Fruit fly (Drosophila melanogaster) S2 (cell line): ENCODE measurements around the gene CG9630.

Experiments
- CG8478 ChIP-seq: fragments of >200 bp; optimal IDR thresholded peaks from 2 replicates; lab custom pipeline; 2018
- CTCF ChIP-seq, 2 experiments: fragments of >200 bp; optimal IDR thresholded peaks; 2 replicates each; lab custom pipeline; 2018

CG9630 gene

dm6 chr3R:8292034-8292433 is 22.3 kb upstream of the CG9630 start, which contains the start of gene CG31463:
TSS of gene CG31463 (plus strand) at chr3R:8292335.
- no peak for TF ChIP-seq CTCF (optimal IDR thresholded peaks at IDR 0.05; lab: Kevin White, UChicago)
- TF ChIP-seq CG8478 (lab: Kevin White, UChicago): no peak

dm6 chr3R:8290940-8291339 is 21.2 kb upstream of the CG9630 start, which contains the start of gene CG31464:
TSS of gene CG31464 (plus strand) at chr3R:8291240.
- TF ChIP-seq CTCF (optimal IDR thresholded peaks at IDR 0.05; lab: Kevin White, UChicago): no peak
- no peak for TF ChIP-seq CG8478 (lab: Kevin White, UChicago)

DNA sequence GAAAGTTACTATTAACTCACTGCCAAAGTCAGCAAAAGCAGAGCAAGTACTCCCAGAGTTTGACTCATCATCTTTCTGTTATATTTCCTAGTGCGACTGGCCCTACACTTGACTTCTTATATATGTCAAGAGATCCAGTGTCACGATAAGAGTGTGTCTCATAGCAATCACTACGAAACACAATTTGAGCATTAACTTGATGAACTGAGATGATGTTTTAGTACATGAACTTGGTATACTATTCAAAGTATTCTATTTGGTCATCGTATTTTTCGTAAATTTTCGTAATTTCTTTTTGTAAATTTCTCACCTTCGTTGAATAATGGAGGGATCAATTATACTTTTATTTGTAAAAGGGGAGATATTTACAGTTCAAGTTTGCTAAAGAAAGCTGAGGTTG is 20.8 kb upstream of the CG9630 start, which contains the start of gene CG11672:
Gene CG11672, minus strand, starts transcription at position 101 of the 400 bp plus-strand sequence.
- TF ChIP-seq CTCF (optimal IDR thresholded peaks at IDR 0.05; lab: Kevin White, UChicago) (no peak), CG8478 (lab: Kevin White, UChicago) (no peak)

DNA sequence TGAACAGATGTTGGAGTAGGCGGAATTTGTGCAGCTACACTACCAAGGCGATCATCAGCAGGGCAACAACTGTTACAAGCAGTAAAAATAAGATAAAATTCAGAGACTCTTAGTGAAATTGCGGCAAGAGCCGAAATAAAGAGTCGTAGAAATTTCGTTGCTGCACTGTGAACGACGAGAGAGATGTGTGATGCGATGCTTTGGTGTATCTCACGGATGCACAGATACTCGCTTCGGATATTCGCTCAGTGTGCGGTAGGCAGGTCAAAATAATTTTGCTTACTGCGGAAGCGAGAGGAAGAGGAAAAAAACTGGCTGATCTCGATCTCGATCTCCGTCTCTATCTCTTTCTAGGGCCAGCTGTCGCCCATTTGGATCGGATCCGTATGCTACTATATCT is 19.1 kb upstream of the CG9630 start:
- no peak for TF ChIP-seq CTCF (optimal IDR thresholded peaks at IDR 0.05; lab: Kevin White, UChicago)
- TF ChIP-seq CG8478 (lab: Kevin White, UChicago): no peak

DNA sequence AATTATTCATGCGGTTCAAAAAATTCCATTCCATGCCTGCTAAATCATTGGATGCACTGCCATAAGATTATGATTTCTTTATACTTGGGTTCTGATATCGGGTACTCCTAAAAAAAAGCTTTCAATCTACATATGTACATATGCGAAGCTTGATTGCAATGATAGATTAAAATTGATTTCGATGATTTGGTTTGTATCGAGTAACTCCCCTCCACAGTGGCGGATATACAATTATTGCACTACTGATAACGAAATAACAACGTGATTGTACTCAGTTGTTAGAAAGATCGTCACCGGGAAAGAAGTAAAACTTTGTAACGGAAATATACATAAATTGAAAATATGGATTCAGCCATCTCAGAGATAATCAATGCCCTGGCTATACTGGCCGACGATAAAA is 18.0 kb upstream of the CG9630 start, which contains the start of gene Nazo:
Gene Nazo, plus strand, starts transcription at position 180 of the 400 bp plus-strand sequence.
- TF ChIP-seq CTCF (optimal IDR thresholded peaks at IDR 0.05; lab: Kevin White, UChicago): no peak
- no peak for TF ChIP-seq CG8478 (lab: Kevin White, UChicago)

DNA sequence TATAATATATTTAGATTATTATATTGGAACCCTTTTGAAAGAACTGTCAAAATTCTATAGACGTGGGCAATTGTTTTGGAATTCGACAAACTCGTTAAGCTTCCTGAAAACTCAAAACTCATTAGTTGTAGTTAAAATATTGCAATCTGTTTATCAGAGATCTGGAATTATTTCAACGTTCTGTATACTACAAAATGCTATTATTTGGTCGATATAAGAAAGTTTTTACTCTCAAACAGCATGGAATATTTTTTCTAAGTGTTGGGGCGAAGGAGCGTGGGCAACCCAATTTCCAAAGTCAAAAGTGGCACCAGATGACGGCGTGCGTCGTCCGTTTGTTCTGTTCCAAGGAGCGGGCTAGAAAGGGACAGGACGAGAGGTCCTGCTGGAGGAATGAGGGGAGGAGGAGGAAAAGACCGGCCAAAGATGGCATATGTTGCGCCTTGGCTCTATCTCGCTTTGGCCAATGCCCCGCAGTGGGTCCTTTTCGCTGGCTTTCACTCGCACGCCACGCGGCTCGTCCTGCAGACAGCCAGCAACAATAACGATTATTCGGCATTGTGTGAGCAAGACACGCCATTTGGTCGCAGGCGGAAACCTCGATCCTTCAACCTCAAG is 16.1 kb upstream of the CG9630 start:
- no peak for TF ChIP-seq CTCF (optimal IDR thresholded peaks at IDR 0.05; lab: Kevin White, UChicago)

DNA sequence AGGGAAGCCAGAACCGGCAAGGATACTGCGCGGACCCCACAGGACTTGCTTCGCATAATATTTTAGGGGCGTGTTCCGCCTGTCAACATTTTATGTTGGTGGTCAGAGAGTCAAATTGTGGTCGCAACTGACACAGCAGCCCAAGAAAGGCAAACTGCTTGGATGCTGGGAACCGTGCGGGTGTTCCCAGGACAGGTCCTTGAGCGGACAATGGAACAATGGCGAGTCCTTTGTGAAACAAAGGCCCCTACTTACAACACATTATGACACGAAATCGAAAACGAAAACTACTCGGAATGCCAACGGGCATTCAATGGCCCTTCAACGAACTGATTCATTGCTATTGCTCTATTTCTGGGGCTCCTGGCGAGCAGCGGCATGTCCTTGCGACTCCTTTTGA is 14.5 kb upstream of the CG9630 start:
- TF ChIP-seq CTCF (optimal IDR thresholded peaks at IDR 0.05; lab: Kevin White, UChicago): no peak
- TF ChIP-seq CG8478 (lab: Kevin White, UChicago): no peak

DNA sequence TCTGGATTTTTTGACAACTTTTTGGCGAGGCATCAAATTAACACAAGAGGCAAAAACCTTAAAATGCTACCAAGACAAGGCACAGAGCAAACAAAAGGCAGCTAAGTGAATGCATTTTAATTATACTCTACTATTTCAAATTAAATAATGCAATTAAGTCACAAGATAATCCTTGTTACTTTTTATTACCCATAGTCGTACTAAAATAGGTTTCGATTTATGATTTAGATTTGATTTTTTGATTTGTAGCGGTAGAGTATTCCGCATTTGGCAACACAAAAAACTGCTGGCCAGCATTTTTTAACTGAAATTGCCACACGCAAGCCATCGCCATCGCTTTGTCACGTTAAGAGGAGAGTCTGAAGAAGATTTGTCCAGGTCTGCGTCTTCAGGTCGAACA is 13.0 kb upstream of the CG9630 start:
- TF ChIP-seq CTCF (optimal IDR thresholded peaks at IDR 0.05; lab: Kevin White, UChicago) (no peak), CG8478 (lab: Kevin White, UChicago) (no peak)

- no peak for TF ChIP-seq CTCF (optimal IDR thresholded peaks at IDR 0.05; lab: Kevin White, UChicago)
- no peak for TF ChIP-seq CG8478 (lab: Kevin White, UChicago)
Observed at dm6 chr3R:8279970-8280369, 10.3 kb upstream of the CG9630 start.

DNA sequence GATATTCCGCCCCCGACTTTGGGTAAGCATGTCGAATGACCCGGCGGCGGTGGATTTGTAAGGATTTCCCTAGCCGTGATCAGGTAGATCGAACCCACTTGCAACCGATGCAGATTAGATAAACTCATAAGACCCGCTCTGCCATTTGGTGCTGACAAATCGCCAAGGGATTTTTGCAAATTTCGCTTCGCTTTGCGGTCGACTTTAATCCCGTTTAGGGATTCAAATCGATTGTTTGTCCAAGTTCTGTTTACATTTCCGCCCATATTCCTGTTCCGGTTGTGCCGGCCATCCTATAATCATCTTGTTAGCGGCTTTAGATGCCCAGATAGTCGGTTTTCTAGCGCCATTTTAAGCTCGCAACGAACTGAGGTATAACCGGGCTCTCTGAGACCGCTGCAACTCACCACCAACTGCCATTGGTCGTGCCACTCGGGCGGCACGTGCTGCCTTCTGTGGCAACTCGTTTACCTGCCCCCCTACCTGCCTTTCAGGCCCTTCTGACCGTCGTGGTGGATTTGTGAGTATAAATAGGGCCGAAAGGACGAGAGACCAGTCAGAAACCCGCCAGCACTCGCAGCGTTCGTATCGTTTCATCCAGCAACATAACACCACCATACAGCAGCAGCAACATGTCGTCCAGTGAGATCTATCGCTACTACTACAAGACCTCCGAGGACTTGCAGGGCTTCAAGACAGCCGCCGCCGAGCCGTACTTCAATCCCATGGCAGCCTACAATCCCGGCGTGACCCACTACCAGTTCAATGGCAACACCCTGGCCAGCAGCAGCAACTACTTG is 8.0 kb upstream of the CG9630 start, which contains the start of gene ato:
Gene ato, plus strand, starts transcription at position 559 of the 800 bp plus-strand sequence.
- no peak for TF ChIP-seq CTCF (optimal IDR thresholded peaks at IDR 0.05; lab: Kevin White, UChicago)
- TF ChIP-seq CG8478 (lab: Kevin White, UChicago): no peak

dm6 chr3R:8275031-8275430 is 5.3 kb upstream of the CG9630 start:
- TF ChIP-seq CTCF (optimal IDR thresholded peaks at IDR 0.05; lab: Kevin White, UChicago): no peak
- TF ChIP-seq CG8478 (lab: Kevin White, UChicago): no peak

DNA sequence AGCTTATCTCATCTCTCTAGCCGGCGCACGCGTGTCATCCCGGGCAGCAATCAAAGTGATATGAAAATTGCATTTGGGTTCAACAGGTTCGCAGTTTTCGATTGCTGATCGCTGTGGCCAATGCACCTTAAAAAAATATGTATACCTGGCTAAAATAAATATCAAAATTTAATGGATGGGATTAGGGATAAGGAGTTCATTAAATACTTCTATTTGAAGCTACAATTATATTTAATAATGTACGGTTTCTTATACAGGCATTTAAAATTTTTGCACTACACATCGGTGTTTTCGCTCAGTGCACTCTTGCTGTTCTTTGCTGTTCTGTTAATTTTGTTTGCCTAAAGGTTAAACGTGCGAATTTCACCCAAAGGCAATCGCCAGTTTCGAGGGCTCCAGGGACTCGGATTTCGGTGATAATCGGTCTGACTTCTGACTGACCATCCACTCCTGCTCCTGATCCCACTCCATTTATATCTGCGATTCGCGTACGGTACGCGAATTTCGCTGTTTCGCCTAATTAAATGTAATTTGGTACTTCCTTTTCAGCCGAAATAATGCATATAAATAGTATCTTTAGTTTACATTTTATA is 3.0 kb upstream of the CG9630 start:
- no peak for TF ChIP-seq CTCF (optimal IDR thresholded peaks at IDR 0.05; lab: Kevin White, UChicago)
- TF ChIP-seq CG8478 (lab: Kevin White, UChicago): no peak

DNA sequence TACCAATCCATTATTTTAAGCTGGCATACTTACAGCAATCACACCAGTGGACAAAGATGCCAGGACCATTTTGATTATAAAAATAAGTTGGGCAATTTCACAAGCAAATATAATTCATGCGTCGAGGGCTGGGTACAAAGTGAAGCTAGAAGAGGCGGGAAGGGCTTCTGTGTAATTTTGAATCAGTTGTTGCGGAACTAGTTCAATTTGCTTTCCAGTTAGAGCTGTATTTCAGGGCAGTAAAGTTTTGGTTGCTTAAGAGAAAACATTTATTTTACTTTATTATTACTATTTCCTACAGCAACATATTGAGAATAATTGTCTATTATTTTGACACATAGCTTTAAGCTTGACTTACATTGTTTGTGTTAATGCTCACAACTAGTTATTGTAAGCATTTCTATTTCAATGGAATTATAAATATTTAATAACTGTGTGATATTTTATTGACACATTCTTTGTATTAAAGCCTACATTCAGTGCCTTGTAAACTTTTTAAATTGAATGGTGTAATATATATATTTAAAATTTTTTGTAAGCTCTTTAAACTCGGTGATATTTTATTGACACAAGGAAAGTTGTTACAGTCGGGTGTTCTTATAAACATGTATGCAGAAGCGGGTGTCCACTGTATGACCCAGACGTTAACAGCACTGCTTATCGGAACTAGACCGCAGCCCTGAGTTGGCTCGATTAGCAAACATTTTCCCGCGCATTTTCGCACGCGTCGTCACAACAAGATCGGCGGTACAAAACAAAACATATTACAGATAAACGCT is 5.2 kb downstream of the CG9630 start, which contains the start of the genes RPA1 and Mcm2:
Gene RPA1, minus strand, starts transcription at position 150 of the 779 bp plus-strand sequence.
Gene Mcm2, plus strand, starts transcription at position 669 of the 779 bp plus-strand sequence.
- TF ChIP-seq CG8478 (lab: Kevin White, UChicago) (no peak), CTCF (optimal IDR thresholded peaks at IDR 0.05; lab: Kevin White, UChicago) (peak in 1 of 2 experiments; percentile 22)

DNA sequence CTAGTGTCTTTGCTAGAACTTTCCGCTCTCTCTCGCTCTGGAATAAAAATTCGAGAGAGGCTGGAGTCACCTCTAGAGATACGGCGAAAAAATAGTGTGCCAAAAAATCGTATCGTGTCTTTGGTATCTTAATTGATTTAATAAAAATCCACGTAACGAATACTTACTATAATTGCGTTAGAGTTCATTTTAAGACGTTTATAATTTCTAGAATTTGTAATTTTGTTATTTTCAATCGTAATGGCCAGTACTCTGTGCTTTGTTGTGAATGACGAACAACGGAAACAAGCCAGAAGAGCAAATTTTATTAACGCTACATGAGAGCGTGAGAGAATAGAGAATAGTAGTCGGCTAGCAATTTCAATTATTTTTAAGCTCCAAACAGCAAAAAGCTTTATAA is 8.1 kb downstream of the CG9630 start:
- no peak for TF ChIP-seq CG8478 (lab: Kevin White, UChicago)
- TF ChIP-seq CTCF (optimal IDR thresholded peaks at IDR 0.05; lab: Kevin White, UChicago): no peak
